Fruit fly (Drosophila melanogaster) whole organism, embryonic: ENCODE results near the gene CG6527.

Experiments used
- Awh ChIP-seq: fragments of 200-800 bp; sonication (Bioruptor generic); IDR thresholded peaks from 2 replicates; pipeline ENCODE4, ENCODE4 v1.3.6; 2022; ENCODE audit warnings: missing biosample characterization, missing genetic modification characterization
- Blimp-1 ChIP-seq: fragments of 200-800 bp; sonication (Bioruptor generic); optimal IDR thresholded peaks from 3 replicates; lab custom pipeline; 2018; ENCODE audit warnings: missing biosample characterization, missing genetic modification characterization, mild to moderate bottlenecking, moderate library complexity, missing genetic modification reagents
- CG10274 ChIP-seq: fragments of 200-800 bp; sonication (Bioruptor generic); optimal IDR thresholded peaks from 3 replicates; lab custom pipeline; 2017; ENCODE audit warnings: missing biosample characterization, mild to moderate bottlenecking, missing genetic modification characterization
- CG10959 ChIP-seq: fragments of 200-800 bp; sonication (Bioruptor generic); IDR thresholded peaks from 2 replicates; pipeline ENCODE4 v1.3.6; 2022; ENCODE audit warnings: missing biosample characterization, missing genetic modification characterization
- CG11695 ChIP-seq: fragments of 200-800 bp; sonication (Bioruptor generic); IDR thresholded peaks from 3 replicates; pipeline ENCODE4 v1.3.6; 2022; ENCODE audit warnings: missing biosample characterization, missing genetic modification characterization
- CG13123 ChIP-seq: fragments of 200-800 bp; sonication (Bioruptor generic); optimal IDR thresholded peaks from 2 replicates; lab custom pipeline; 2016; ENCODE audit warnings: missing biosample characterization, missing genetic modification characterization
- CG17361 ChIP-seq: fragments of 200-800 bp; sonication (Bioruptor generic); IDR thresholded peaks from 3 replicates; pipeline ENCODE4 v1.3.6; 2022; ENCODE audit warnings: missing biosample characterization, missing genetic modification characterization
- CG1832 ChIP-seq: fragments of 200-800 bp; sonication (Bioruptor generic); optimal IDR thresholded peaks from 2 replicates; lab custom pipeline; 2017; ENCODE audit warnings: missing biosample characterization, mild to moderate bottlenecking, missing genetic modification characterization, inconsistent platforms
- CG2678 ChIP-seq: fragments of 200-800 bp; sonication (Bioruptor generic); optimal IDR thresholded peaks from 3 replicates; lab custom pipeline; 2019; ENCODE audit warnings: missing biosample characterization, mild to moderate bottlenecking, missing genetic modification characterization, moderate library complexity
- CG31224 ChIP-seq: fragments of 200-800 bp; sonication (Bioruptor generic); IDR thresholded peaks from 2 replicates; pipeline ENCODE4 v1.3.6; 2022; ENCODE audit warnings: missing biosample characterization, missing genetic modification characterization
- CG4404 ChIP-seq: fragments of 200-800 bp; sonication (Bioruptor generic); IDR thresholded peaks from 2 replicates; pipeline ENCODE4 v1.3.6; 2022; ENCODE audit warnings: missing biosample characterization, missing genetic modification characterization
- CG5180 ChIP-seq: fragments of 200-800 bp; sonication (Bioruptor generic); optimal IDR thresholded peaks from 3 replicates; lab custom pipeline; 2017; ENCODE audit warnings: missing biosample characterization, missing genetic modification characterization, mild to moderate bottlenecking, moderate library complexity, missing genetic modification reagents
- CG6254 ChIP-seq: fragments of 200-800 bp; sonication (Bioruptor generic); optimal IDR thresholded peaks from 3 replicates; lab custom pipeline; 2017; ENCODE audit warnings: mild to moderate bottlenecking, missing biosample characterization, missing genetic modification reagents, missing genetic modification characterization
- CG6765 ChIP-seq: fragments of 200-800 bp; sonication (Bioruptor generic); optimal IDR thresholded peaks from 3 replicates; lab custom pipeline; 2017; ENCODE audit warnings: missing biosample characterization, mild to moderate bottlenecking, missing genetic modification characterization
- CG7271 ChIP-seq: fragments of 200-800 bp; sonication (Bioruptor generic); optimal IDR thresholded peaks from 2 replicates; lab custom pipeline; 2018; ENCODE audit warnings: missing biosample characterization, mild to moderate bottlenecking, missing genetic modification characterization, moderate library complexity
- CG7556 ChIP-seq: fragments of 200-800 bp; sonication (Bioruptor generic); optimal IDR thresholded peaks from 2 replicates; lab custom pipeline; 2017; ENCODE audit warnings: missing biosample characterization, mild to moderate bottlenecking, missing genetic modification characterization
- CG9215 ChIP-seq: fragments of 200-800 bp; sonication (Bioruptor generic); IDR thresholded peaks from 2 replicates; pipeline ENCODE4 v1.3.6; 2022; ENCODE audit warnings: missing biosample characterization, missing genetic modification characterization
- D19A ChIP-seq: fragments of 200-800 bp; optimal IDR thresholded peaks from 3 replicates; lab custom pipeline; 2019; ENCODE audit warnings: missing biosample characterization, mild to moderate bottlenecking, missing genetic modification characterization, moderate library complexity
- Dek ChIP-seq: fragments of 200-800 bp; sonication (Bioruptor generic); optimal IDR thresholded peaks from 3 replicates; lab custom pipeline; 2019; ENCODE audit warnings: missing biosample characterization, mild to moderate bottlenecking, missing genetic modification characterization, moderate library complexity
- Dip3 ChIP-seq: fragments of 200-800 bp; sonication (Bioruptor generic); optimal IDR thresholded peaks from 3 replicates; lab custom pipeline; 2016; ENCODE audit warnings: missing biosample characterization, missing genetic modification characterization
- Doc3 ChIP-seq: fragments of 200-800 bp; sonication (Bioruptor generic); IDR thresholded peaks from 3 replicates; pipeline ENCODE4 v1.3.6; 2022; ENCODE audit warnings: missing biosample characterization, missing genetic modification characterization; ENCODE audit not compliant: partially characterized antibody
- E2f2 ChIP-seq: fragments of 200-800 bp; sonication (Bioruptor generic); IDR thresholded peaks from 2 replicates; pipeline ENCODE4 v1.3.6; 2022; ENCODE audit warnings: missing biosample characterization, missing genetic modification characterization
- Hmx ChIP-seq: fragments of 200-800 bp; sonication (Bioruptor generic); optimal IDR thresholded peaks from 2 replicates; lab custom pipeline; 2016; ENCODE audit warnings: missing biosample characterization, missing genetic modification characterization
- MBD-R2 ChIP-seq: fragments of 200-800 bp; sonication (Bioruptor generic); IDR thresholded peaks from 2 replicates; pipeline ENCODE4 v1.3.6; 2022; ENCODE audit warnings: missing biosample characterization, missing genetic modification characterization
- Rx ChIP-seq: fragments of 200-800 bp; sonication (Bioruptor generic); IDR thresholded peaks from 2 replicates; pipeline ENCODE4 v1.3.6; 2022; ENCODE audit warnings: missing biosample characterization, missing genetic modification characterization
- Sox100B ChIP-seq: fragments of 200-800 bp; sonication (Bioruptor generic); optimal IDR thresholded peaks from 3 replicates; lab custom pipeline; 2018; ENCODE audit warnings: missing biosample characterization, mild to moderate bottlenecking, missing genetic modification characterization
- Sry-β ChIP-seq: fragments of 200-800 bp; sonication (Bioruptor generic); optimal IDR thresholded peaks from 2 replicates; lab custom pipeline; 2018; ENCODE audit warnings: missing biosample characterization, mild to moderate bottlenecking, missing genetic modification characterization, moderate library complexity
- Ssrp ChIP-seq: fragments of 200-800 bp; sonication (Bioruptor generic); optimal IDR thresholded peaks from 2 replicates; lab custom pipeline; 2018; ENCODE audit warnings: missing biosample characterization, mild to moderate bottlenecking, missing genetic modification characterization, moderate library complexity
- Stat92E ChIP-seq, 3 experiments: fragments of >200 bp in 2 of 3; fragments of 200-800 bp in 1 of 3; sonication (Bioruptor generic) in 1 of 3; optimal IDR thresholded peaks; 2 replicates each; lab custom pipeline; 2017 to 2019; ENCODE audit warnings: missing biosample characterization in 3 of 3, missing genetic modification characterization in 3 of 3, mild to moderate bottlenecking in 1 of 3, moderate library complexity in 1 of 3
- Taf1 ChIP-seq: fragments of 200-800 bp; sonication (Bioruptor generic); IDR thresholded peaks from 2 replicates; pipeline ENCODE4 v1.3.6; 2022; ENCODE audit warnings: missing biosample characterization, missing genetic modification characterization
- ab ChIP-seq: fragments of 200-800 bp; sonication (Bioruptor generic); optimal IDR thresholded peaks from 2 replicates; lab custom pipeline; 2016; ENCODE audit warnings: missing biosample characterization, missing genetic modification characterization
- bigmax ChIP-seq: fragments of 200-800 bp; sonication (Bioruptor generic); optimal IDR thresholded peaks from 2 replicates; lab custom pipeline; 2018; ENCODE audit warnings: missing biosample characterization, mild to moderate bottlenecking, missing genetic modification characterization
- chn ChIP-seq: fragments of 200-800 bp; sonication (Bioruptor generic); optimal IDR thresholded peaks from 2 replicates; lab custom pipeline; 2016; ENCODE audit warnings: missing biosample characterization, missing genetic modification characterization
- corto ChIP-seq: fragments of 200-800 bp; sonication (Bioruptor generic); optimal IDR thresholded peaks from 2 replicates; lab custom pipeline; 2016; ENCODE audit warnings: missing biosample characterization, mild to moderate bottlenecking, missing genetic modification characterization, moderate library complexity
- crp ChIP-seq, 2 experiments: fragments of 200-800 bp; sonication (Bioruptor generic); optimal IDR thresholded peaks; 2 replicates in 1 of 2; 3 replicates in 1 of 2; lab custom pipeline; 2017; ENCODE audit warnings: missing biosample characterization in 2 of 2, missing genetic modification characterization in 2 of 2, mild to moderate bottlenecking in 1 of 2, moderate library complexity in 1 of 2
- cwo ChIP-seq: fragments of 200-800 bp; sonication (Bioruptor generic); optimal IDR thresholded peaks from 3 replicates; lab custom pipeline; 2017; ENCODE audit warnings: missing biosample characterization, missing genetic modification characterization, mild to moderate bottlenecking, moderate library complexity, missing genetic modification reagents
- dimm ChIP-seq: fragments of 200-800 bp; sonication (Bioruptor generic); IDR thresholded peaks from 2 replicates; pipeline ENCODE4 v1.3.6; 2022; ENCODE audit warnings: missing biosample characterization, missing genetic modification characterization
- fu2 ChIP-seq: fragments of 200-800 bp; sonication (Bioruptor generic); optimal IDR thresholded peaks from 2 replicates; lab custom pipeline; 2016; ENCODE audit warnings: missing biosample characterization, missing genetic modification characterization
- ham ChIP-seq: fragments of 200-800 bp; sonication (Bioruptor generic); IDR thresholded peaks from 2 replicates; pipeline ENCODE4 v1.3.6; 2022; ENCODE audit warnings: missing biosample characterization, missing genetic modification characterization
- her ChIP-seq: fragments of 200-800 bp; sonication (Bioruptor generic); optimal IDR thresholded peaks from 2 replicates; lab custom pipeline; 2016; ENCODE audit warnings: missing biosample characterization, missing genetic modification characterization
- kah ChIP-seq: fragments of 200-800 bp; sonication (Bioruptor generic); optimal IDR thresholded peaks from 2 replicates; lab custom pipeline; 2018; ENCODE audit warnings: missing biosample characterization, mild to moderate bottlenecking, missing genetic modification characterization
- kni ChIP-seq: fragments of 200-800 bp; sonication (Bioruptor generic); optimal IDR thresholded peaks from 3 replicates; lab custom pipeline; 2017; ENCODE audit warnings: mild to moderate bottlenecking, missing biosample characterization, missing genetic modification reagents, missing genetic modification characterization
- pita ChIP-seq: fragments of 200-800 bp; sonication (Bioruptor generic); optimal IDR thresholded peaks from 2 replicates; lab custom pipeline; 2017; ENCODE audit warnings: missing biosample characterization, mild to moderate bottlenecking, missing genetic modification characterization
- sima ChIP-seq: fragments of 200-800 bp; sonication (Bioruptor generic); optimal IDR thresholded peaks from 2 replicates; lab custom pipeline; 2016; ENCODE audit warnings: missing biosample characterization, missing genetic modification characterization
- tio ChIP-seq: fragments of 200-800 bp; sonication (Bioruptor generic); optimal IDR thresholded peaks from 2 replicates; lab custom pipeline; 2017; ENCODE audit warnings: missing biosample characterization, missing genetic modification characterization, inconsistent platforms
- twi ChIP-seq: fragments of 200-800 bp; optimal IDR thresholded peaks from 2 replicates; lab custom pipeline; 2019; ENCODE audit warnings: missing biosample characterization, mild to moderate bottlenecking, missing genetic modification characterization, moderate library complexity
- unc-4 ChIP-seq: fragments of 200-800 bp; sonication (Bioruptor generic); IDR thresholded peaks from 2 replicates; pipeline ENCODE4 v1.3.6; 2022; ENCODE audit warnings: missing biosample characterization, missing genetic modification characterization; ENCODE audit not compliant: partially characterized antibody
- wek ChIP-seq: fragments of 200-800 bp; sonication (Bioruptor generic); optimal IDR thresholded peaks from 3 replicates; lab custom pipeline; 2018; ENCODE audit warnings: missing biosample characterization, mild to moderate bottlenecking, missing genetic modification characterization, moderate library complexity

Gene CG6527

dm6 chr3L:10536297-10536696 is 22.6 kb downstream of the CG6527 start (continued):
- TF ChIP-seq CG13123 (GFP tag; lab: Kevin White, UChicago) (no peak), Doc3 (no peak), CG7556 (peak; percentile 22), CG6765 (GFP tag; lab: Kevin White, UChicago) (no peak), bigmax (GFP tag; lab: Kevin White, UChicago) (no peak), MBD-R2 (GFP tag; lab: Robert Waterston, UW) (no peak), Hmx (GFP tag; lab: Kevin White, UChicago) (no peak), CG6254 (no peak), sima (no peak), Dip3 (GFP tag; lab: Kevin White, UChicago) (no peak), CG9215 (GFP tag; lab: Robert Waterston, UW) (no peak), CG31224 (GFP tag; lab: Robert Waterston, UW) (no peak), ab (GFP tag; lab: Kevin White, UChicago) (no peak), Awh (GFP tag; lab: Robert Waterston, UW) (peak; percentile 45; the same call in 1 of the 2 replicates), CG11695 (GFP tag; lab: Robert Waterston, UW) (no peak), her (GFP tag; lab: Kevin White, UChicago) (no peak), pita (no peak), chn (GFP tag; lab: Kevin White, UChicago) (no peak), Rx (no peak), Sox100B (peak; percentile 7), CG10959 (GFP tag; lab: Robert Waterston, UW) (no peak), wek (no peak), Stat92E (GFP tag; optimal IDR thresholded peaks at IDR 0.05; lab: Kevin White, UChicago) (no peak), tio (GFP tag; lab: Kevin White, UChicago) (no peak), CG1832 (GFP tag; lab: Kevin White, UChicago) (no peak), CG5180 (GFP tag; lab: Kevin White, UChicago) (no peak), kni (no peak), unc-4 (GFP tag; lab: Robert Waterston, UW) (no peak), fu2 (GFP tag; lab: Kevin White, UChicago) (no peak), D19A (tag; lab: Kevin White, UChicago) (peak; percentile 13), dimm (no peak), Sry-β (no peak), CG4404 (GFP tag; lab: Robert Waterston, UW) (no peak), CG10274 (GFP tag; lab: Kevin White, UChicago) (no peak), Dek (tag; lab: Kevin White, UChicago) (no peak), corto (GFP tag; lab: Kevin White, UChicago) (no peak), Taf1 (GFP tag; lab: Robert Waterston, UW) (no peak), CG17361 (peak; percentile 53; the same call in 2 of the 3 replicates), twi (tag; lab: Kevin White, UChicago) (no peak), E2f2 (GFP tag; lab: Robert Waterston, UW) (0 out of 2 replicates have a peak, but pooled peaks have one; percentile 19), kah (GFP tag; lab: Kevin White, UChicago) (no peak), CG2678 (tag; lab: Kevin White, UChicago) (peak; percentile 62), ham (GFP tag; lab: Robert Waterston, UW) (no peak), Ssrp (peak; percentile 36), cwo (GFP tag; lab: Kevin White, UChicago) (no peak), crp (GFP tag; optimal IDR thresholded peaks at IDR 0.05; lab: Kevin White, UChicago) (no peak), CG7271 (no peak), Blimp-1 (GFP tag; lab: Kevin White, UChicago) (peak; percentile 24)
